Fruit fly (Drosophila melanogaster): Measurements from ENCODE around the gene Setd3.

The Setd3 gene

DNA sequence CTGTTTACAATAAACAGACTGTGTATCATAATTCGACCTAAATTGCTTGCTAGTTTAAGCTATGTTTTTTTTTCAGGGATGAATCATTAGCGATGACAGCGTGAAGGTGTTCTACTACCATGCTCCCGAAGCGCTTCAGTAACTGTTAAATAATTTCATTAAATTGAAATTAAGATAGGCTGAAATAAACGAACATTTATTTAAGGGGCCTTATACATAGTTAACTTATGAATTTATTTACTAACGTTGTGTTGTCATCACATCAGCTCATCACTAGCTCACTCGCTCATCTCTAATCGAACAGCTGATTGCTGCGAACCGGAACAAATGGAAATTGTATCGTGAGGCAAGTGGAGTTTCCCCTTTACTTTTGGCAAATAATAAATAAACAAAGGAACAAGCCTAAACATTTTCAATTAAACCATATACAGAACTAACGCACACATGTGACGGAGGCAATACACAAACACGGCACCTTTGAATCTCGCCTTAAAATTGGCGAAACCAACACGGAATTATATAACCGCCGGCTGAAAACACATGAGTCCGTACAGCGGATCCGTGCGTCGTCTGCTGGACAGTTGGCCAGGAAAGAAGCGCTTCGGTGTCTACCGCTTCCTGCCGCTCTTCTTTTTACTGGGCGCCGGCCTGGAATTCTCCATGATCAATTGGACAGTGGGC is 42.7 kb upstream of the Setd3 start, which contains the start of the genes cm, sloth1 and sloth2 (continued):
- TF ChIP-seq Hmr (GFP tag; optimal IDR thresholded peaks at IDR 0.05) (peak; percentile 87), CG3995 (GFP tag; optimal IDR thresholded peaks at IDR 0.05) (peak; percentile 13), CG16779 (GFP tag; IDR thresholded peaks at IDR 0.05) (peak; percentile 76; the same call in 1 of the 2 replicates), CG12659 (GFP tag; optimal IDR thresholded peaks at IDR 0.05) (peak; percentile 86), Lhr (GFP tag; optimal IDR thresholded peaks at IDR 0.05) (peak; percentile 70), bowl (GFP tag; IDR thresholded peaks at IDR 0.05) (no peak), CG4617 (GFP tag; optimal IDR thresholded peaks at IDR 0.05; ENCODE audit: borderline replicate concordance) (peak; percentile 87), CG6654 (GFP tag; optimal IDR thresholded peaks at IDR 0.05) (no peak), CG17912 (GFP tag; optimal IDR thresholded peaks at IDR 0.05) (peak; percentile 72), Hr39 (optimal IDR thresholded peaks at IDR 0.05) (no peak), Dll (GFP tag; IDR thresholded peaks at IDR 0.05; ENCODE audit: partially characterized antibody) (peak; percentile 95), NfI (GFP tag; optimal IDR thresholded peaks at IDR 0.05) (peak; percentile 86), Ravus (GFP tag; IDR thresholded peaks at IDR 0.05) (no peak), CG7786 (GFP tag; optimal IDR thresholded peaks at IDR 0.05) (peak; percentile 90), trem (tag; optimal IDR thresholded peaks at IDR 0.05) (peak; percentile 86), Oli (tag; optimal IDR thresholded peaks at IDR 0.05) (peak; percentile 72), CG32767 (GFP tag; IDR thresholded peaks at IDR 0.05) (peak; percentile 70), CG14667 (GFP tag; IDR thresholded peaks at IDR 0.05) (peak; percentile 74), nom (GFP tag; optimal IDR thresholded peaks at IDR 0.05) (peak; percentile 62), Scr (GFP tag; IDR thresholded peaks at IDR 0.05; ENCODE audit: partially characterized antibody) (peak; percentile 93), CG8765 (GFP tag; IDR thresholded peaks at IDR 0.05) (peak; percentile 81), Sox100B (GFP tag; optimal IDR thresholded peaks at IDR 0.05) (peak; percentile 58), dpn (GFP tag; optimal IDR thresholded peaks at IDR 0.05) (peak; percentile 86 to 89), fd96Cb (tag; optimal IDR thresholded peaks at IDR 0.05) (peak; percentile 75), gsb-n (tag; optimal IDR thresholded peaks at IDR 0.05) (peak; percentile 93), nerfin-1 (tag; optimal IDR thresholded peaks at IDR 0.05) (peak; percentile 78), Ptx1 (GFP tag; IDR thresholded peaks at IDR 0.05) (peak; percentile 90), CkIIα-i1 (GFP tag; IDR thresholded peaks at IDR 0.05) (no peak), CG5180 (GFP tag; optimal IDR thresholded peaks at IDR 0.05) (peak; percentile 47), CG10654 (GFP tag; optimal IDR thresholded peaks at IDR 0.05) (peak; percentile 79), Aef1 (GFP tag; IDR thresholded peaks at IDR 0.05) (peak; percentile 87), CG5953 (GFP tag; IDR thresholded peaks at IDR 0.05) (peak; percentile 82), CrebB (tag; optimal IDR thresholded peaks at IDR 0.05) (peak; percentile 80), CG34224 (GFP tag; IDR thresholded peaks at IDR 0.05; ENCODE audit: partially characterized antibody) (peak; percentile 89), dmrt11E (tag; optimal IDR thresholded peaks at IDR 0.05) (peak; percentile 86), cas (GFP tag; IDR thresholded peaks at IDR 0.05) (peak; percentile 81), D19B (GFP tag; optimal IDR thresholded peaks at IDR 0.05) (peak; percentile 54), ro (GFP tag; IDR thresholded peaks at IDR 0.05) (no peak), CG11398 (GFP tag; optimal IDR thresholded peaks at IDR 0.05) (peak; percentile 85), tap (tag; optimal IDR thresholded peaks at IDR 0.05) (peak; percentile 73), TFAM (GFP tag; optimal IDR thresholded peaks at IDR 0.05) (no peak), Nf-YA (GFP tag; IDR thresholded peaks at IDR 0.05) (peak; percentile 72), E2f2 (GFP tag; IDR thresholded peaks at IDR 0.05) (peak; percentile 60), CG6791 (GFP tag; IDR thresholded peaks at IDR 0.05; ENCODE audit: partially characterized antibody) (peak; percentile 71), CG3838 (GFP tag; optimal IDR thresholded peaks at IDR 0.05) (peak; percentile 72), CG32532 (GFP tag; IDR thresholded peaks at IDR 0.05) (peak; percentile 88), da (GFP tag; optimal IDR thresholded peaks at IDR 0.05) (peak; percentile 65), az2 (GFP tag; optimal IDR thresholded peaks at IDR 0.05) (peak; percentile 91), Eip74EF (GFP tag; optimal IDR thresholded peaks at IDR 0.05) (peak in 1 of 2 experiments; percentile 76)
